Worm (Caenorhabditis elegans) whole organism, dauer: Measurements from ENCODE around the gene R05G6.5.

Experiments
- unc-62 ChIP-seq: sonication (generic microtip); optimal IDR thresholded peaks from 2 replicates; lab custom pipeline; 2017; ENCODE audit warnings: missing biosample characterization, missing genetic modification reagents, missing genetic modification characterization

R05G6.5 gene

DNA sequence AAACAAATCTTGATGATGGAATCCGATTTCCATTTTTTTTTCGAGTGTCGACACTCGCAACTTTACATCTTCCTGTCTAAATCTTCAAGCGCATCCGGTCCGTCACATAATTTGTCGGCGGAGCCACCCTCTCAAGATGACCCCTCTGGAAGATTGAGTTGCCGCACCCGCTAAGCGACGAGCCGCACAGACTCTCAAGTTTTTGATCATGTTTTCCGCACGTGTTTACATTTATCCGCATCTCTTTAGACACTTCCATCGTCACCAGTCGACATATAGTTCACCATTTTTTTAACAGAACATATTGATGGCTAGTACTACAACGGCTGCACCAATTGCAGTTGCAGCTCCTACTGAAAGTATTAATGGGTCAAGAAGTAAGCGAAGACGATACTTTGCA lies 16.7 kb upstream of the R05G6.5 start, which contains the start of gene F55G1.1:
Gene F55G1.1, plus strand, starts transcription at position 301 of the 400 bp plus-strand sequence.
- no peak for TF ChIP-seq unc-62 (GFP tag; lab: Kevin White, UChicago)

DNA sequence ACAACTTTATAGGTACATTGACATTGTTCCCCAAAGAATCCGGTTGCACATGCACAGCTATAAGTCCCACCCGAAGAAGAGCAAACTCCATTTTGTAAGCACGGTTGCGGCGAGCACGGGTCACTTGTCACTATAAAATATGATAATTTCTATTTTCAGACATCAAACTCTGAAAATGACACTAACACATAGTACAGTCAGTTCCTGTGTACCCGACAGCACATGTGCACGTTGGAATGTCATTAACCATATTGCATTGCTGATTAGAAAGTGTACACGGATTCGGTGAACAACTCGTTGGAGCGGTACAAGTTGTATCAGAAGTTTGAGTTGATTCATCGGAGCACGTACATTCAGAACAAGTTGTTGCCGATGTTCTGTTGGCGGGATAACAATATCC lies 11.0 kb upstream of the R05G6.5 start:
- no peak for TF ChIP-seq unc-62 (GFP tag; lab: Kevin White, UChicago)

DNA sequence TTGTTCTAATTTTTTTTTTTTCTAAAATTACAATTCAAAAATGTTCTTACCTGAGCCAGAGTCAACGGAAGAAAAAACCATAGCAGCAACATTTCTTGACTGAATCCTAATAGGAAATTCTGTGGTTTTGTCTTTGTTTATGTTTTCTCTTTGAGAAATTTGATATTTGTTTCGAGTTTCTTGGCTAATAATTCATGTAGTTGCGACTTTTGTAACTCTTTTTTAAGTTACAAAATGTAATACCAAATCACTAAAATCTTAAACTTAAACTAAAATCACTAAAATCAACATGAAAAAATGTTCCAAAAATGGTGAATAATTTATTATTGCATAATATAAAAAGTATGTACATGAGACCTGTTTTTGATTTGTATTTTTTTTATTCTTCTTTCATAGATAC lies 10.4 kb upstream of the R05G6.5 start, which contains the start of gene egas-4:
Gene egas-4, minus strand, starts transcription at position 101 of the 400 bp plus-strand sequence.
- TF ChIP-seq unc-62 (GFP tag; lab: Kevin White, UChicago) = no peak

ce11 chrIV:7499302-7499701 lies 8.9 kb upstream of the R05G6.5 start:
- no peak for TF ChIP-seq unc-62 (GFP tag; lab: Kevin White, UChicago)

DNA sequence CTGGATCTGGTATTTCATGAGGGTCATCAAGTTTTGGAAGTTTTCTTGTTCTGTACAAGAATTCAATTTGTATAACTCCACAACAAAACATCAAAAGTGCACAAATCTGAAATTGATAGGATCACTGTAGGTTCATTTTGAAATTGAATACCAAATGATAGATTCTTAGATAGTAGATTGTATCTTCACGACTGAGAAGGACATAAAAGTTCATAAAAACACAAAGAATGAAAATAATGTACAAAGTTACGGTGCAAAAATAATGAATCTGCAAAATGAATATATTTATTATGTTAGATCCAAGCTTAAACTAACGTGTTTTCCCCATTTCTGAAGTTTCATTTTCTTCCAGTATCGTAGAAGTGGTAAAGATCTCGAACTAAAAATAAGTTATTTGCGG lies 7.2 kb upstream of the R05G6.5 start:
- no peak for TF ChIP-seq unc-62 (GFP tag; lab: Kevin White, UChicago)

DNA sequence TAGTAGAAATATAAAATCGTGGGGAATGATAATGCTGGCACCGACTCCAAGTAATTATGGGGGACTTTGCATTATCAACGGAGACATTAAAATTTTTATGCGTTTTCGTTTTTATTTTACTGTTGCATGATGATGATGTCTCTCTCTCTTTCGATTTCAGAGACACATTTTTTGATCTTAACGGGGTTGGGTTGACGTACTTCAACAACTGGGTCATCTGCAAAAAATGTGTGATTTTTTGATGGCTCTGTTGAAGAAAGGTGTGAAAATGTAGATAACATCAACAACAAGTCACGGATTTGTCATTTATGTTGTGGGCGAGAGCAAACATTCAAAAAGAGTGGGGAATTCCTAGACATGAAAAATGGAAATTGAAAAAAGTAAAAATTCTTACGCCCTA lies 6.8 kb upstream of the R05G6.5 start, which contains the start of gene F55G1.15:
Gene F55G1.15, minus strand, starts transcription at position 101 of the 400 bp plus-strand sequence.
- no peak for TF ChIP-seq unc-62 (GFP tag; lab: Kevin White, UChicago)

ce11 chrIV:7503322-7503721 lies 4.8 kb upstream of the R05G6.5 start, which contains the start of gene glt-6:
TSS of gene glt-6 (plus strand) at chrIV:7503622.
- TF ChIP-seq unc-62 (GFP tag; lab: Kevin White, UChicago) = no peak

ce11 chrIV:7505866-7506488 lies 2.2 kb upstream of the R05G6.5 start:
- TF ChIP-seq unc-62 (GFP tag; lab: Kevin White, UChicago) = no peak

DNA sequence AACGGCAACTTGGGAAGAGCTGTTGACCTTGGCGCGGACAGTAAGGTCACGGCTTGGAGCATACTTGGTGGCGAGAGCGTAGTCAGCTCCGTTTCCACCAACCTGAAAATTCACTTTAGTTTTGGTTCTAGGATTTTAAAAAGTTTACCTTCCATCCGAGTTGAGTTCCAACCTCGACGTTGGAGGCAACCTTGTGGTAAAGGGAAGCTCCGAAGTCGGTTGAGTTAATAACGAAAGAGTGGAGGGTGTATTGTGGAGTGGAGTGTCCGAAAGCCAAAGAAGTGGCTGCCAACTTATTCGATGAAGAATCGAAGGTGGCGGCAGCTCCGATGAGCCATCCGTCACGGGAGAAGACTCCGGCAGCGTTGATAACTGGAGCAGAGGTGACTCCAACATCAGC lies 1.5 kb upstream of the R05G6.5 start:
- TF ChIP-seq unc-62 (GFP tag; lab: Kevin White, UChicago) = no peak

- TF ChIP-seq unc-62 (GFP tag; lab: Kevin White, UChicago) = no peak
These were observed 862 bp upstream of the R05G6.5 start for ce11 chrIV:7507305-7507704.

DNA sequence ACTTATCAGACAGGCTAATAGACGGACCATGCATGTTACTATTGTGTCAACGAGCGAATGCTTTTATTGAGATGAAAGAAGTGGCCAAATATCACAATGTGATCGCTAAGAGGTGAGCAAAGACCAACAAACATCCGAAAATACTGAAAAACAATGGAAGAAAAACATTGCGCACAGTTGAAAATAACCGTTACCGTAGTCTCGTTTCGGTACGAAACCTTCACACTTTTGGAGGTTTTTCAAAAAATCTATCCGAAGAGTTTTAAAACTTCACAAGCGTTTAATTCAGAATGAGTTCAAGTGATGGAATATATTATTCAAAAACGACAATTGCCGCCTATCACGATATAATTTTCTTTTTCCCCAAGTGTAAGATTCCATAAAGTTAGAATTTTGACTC lies 683 bp downstream of the R05G6.5 start:
- no peak for TF ChIP-seq unc-62 (GFP tag; lab: Kevin White, UChicago)

DNA sequence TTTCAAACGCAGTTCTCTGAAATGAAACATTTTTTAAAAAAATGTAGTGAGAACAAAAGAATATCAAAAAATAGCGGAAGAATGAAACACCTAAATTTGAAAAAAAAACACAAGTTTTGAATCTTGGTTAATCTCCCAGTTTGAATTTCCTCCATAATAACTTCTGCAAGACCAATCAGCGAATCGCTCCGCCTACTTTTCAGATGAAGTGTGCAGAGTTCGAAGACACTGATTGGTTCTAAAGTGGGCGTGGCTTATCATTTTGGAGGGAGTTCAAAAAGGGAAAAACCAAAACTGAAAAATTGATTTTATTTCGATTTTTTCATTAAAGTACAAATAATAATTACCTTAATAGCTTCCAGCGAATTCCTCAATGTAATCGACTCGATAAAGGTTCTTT lies 2.7 kb downstream of the R05G6.5 start:
- no peak for TF ChIP-seq unc-62 (GFP tag; lab: Kevin White, UChicago)

- TF ChIP-seq unc-62 (GFP tag; lab: Kevin White, UChicago) = no peak
These were observed 4.6 kb downstream of the R05G6.5 start, which contains the start of the genes plc-4 and R05G6.4 for ce11 chrIV:7512617-7513233. TSS of gene plc-4 (minus strand) at chrIV:7512667. TSS of gene R05G6.4 (plus strand) at chrIV:7513233.

- TF ChIP-seq unc-62 (GFP tag; lab: Kevin White, UChicago) = no peak
These were observed 8.0 kb downstream of the R05G6.5 start, which contains the start of the genes R05G6.9 and R05G6.3 for ce11 chrIV:7516167-7516566. TSS of gene R05G6.9 (minus strand) at chrIV:7516267. TSS of gene R05G6.3 (plus strand) at chrIV:7516552.

ce11 chrIV:7520258-7520657 lies 12.1 kb downstream of the R05G6.5 start:
- no peak for TF ChIP-seq unc-62 (GFP tag; lab: Kevin White, UChicago)

DNA sequence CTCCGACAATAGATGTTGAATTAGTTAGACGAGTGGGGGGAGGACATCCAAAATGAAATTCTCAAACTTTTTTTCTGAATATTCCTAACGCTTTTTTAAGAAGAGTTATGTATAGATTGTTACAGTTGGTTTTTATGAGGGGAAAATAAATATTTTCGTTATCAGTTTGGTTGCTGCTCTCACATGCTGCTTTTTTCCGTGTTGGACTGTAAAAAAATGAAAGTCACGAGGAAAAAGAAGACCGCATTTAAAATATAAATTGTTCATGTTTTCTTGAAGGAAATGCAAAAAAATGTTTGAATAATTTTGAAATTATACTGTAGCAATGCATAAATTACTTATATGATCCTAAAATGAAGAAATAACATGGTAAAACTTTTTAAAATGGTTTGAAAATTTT lies 12.7 kb downstream of the R05G6.5 start:
- no peak for TF ChIP-seq unc-62 (GFP tag; lab: Kevin White, UChicago)

ce11 chrIV:7521591-7521990 lies 13.4 kb downstream of the R05G6.5 start:
- TF ChIP-seq unc-62 (GFP tag; lab: Kevin White, UChicago) = no peak
